Worm (Caenorhabditis elegans) whole organism, young adult: Measurements from ENCODE around the gene F29B9.12.

Experiments
- hmg-1.2 ChIP-seq: fragments of 200-800 bp; sonication (Bioruptor generic); IDR thresholded peaks from 2 replicates; pipeline ENCODE4 v1.3.6; 2022; ENCODE audit warnings: missing genetic modification reagents, missing genetic modification characterization, missing compliant biosample characterization
- mcd-1 ChIP-seq: fragments of 200-800 bp; sonication (Bioruptor generic); IDR thresholded peaks from 2 replicates; pipeline ENCODE4 v1.3.6; 2022; ENCODE audit warnings: missing genetic modification reagents, missing genetic modification characterization, missing compliant biosample characterization

F29B9.12 gene

DNA sequence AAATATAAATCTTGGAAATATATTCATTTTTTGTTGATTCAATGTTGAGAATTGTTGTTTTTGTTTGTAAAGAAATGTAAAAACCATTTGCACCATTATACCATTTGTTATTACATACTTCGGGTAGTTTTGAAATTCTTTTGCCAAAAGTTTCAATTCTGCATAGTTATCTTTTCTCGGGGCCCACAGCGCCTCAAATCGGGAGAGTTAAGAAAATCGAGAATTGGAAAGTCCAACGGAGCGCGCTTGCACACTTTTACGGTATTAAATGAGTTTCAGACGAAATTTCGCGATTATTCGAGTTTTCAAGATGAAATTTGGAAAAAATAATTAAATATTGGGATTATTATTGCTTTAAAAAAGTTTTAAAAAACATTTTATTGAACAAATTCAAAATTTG lies 51.9 kb downstream of the F29B9.12 start:
- TF ChIP-seq mcd-1 (GFP tag; lab: Robert Waterston, UW) (peak; percentile 52), hmg-1.2 (GFP tag; lab: Robert Waterston, UW) (peak; percentile 33; the same call in 1 of the 2 replicates)
